Worm (Caenorhabditis elegans) whole organism, young adult: ENCODE results near the gene brf-1.

Experiments used
- attf-5 ChIP-seq: fragments of 200-800 bp; sonication (Bioruptor generic); optimal IDR thresholded peaks from 2 replicates; lab custom pipeline; 2018; ENCODE audit warnings: mild to moderate bottlenecking, missing genetic modification characterization, missing compliant biosample characterization
- cebp-1 ChIP-seq, 2 experiments: fragments of 200-800 bp in 1 of 2; sonication (Bioruptor generic) in 1 of 2; sonication (generic microtip) in 1 of 2; IDR thresholded peaks in 1 of 2; optimal IDR thresholded peaks in 1 of 2; 2 replicates each; pipeline versions ENCODE4 v1.3.6 to Lab custom; 2017 to 2022; ENCODE audit warnings: missing compliant biosample characterization in 2 of 2, missing genetic modification characterization in 2 of 2, mild to moderate bottlenecking in 1 of 2, missing genetic modification reagents in 1 of 2, moderate library complexity in 1 of 2
- lin-26 ChIP-seq: fragments of 200-800 bp; sonication (Bioruptor generic); IDR thresholded peaks from 2 replicates; pipeline ENCODE4 v1.3.6; 2022; ENCODE audit warnings: missing genetic modification reagents, missing genetic modification characterization, missing compliant biosample characterization
- lin-35 ChIP-seq, 3 experiments: fragments of 150-350 bp in 2 of 3; sonication (generic microtip) in 1 of 3; optimal IDR thresholded peaks; 2 replicates each; lab custom pipeline; 2014 to 2018; ENCODE audit warnings: missing biosample characterization in 3 of 3, missing genetic modification characterization in 3 of 3, missing genetic modification reagents in 3 of 3
- nhr-80 ChIP-seq: sonication (generic microtip); optimal IDR thresholded peaks from 2 replicates; lab custom pipeline; 2016; ENCODE audit warnings: missing genetic modification characterization, missing compliant biosample characterization
- pbrm-1 ChIP-seq: fragments of 200-800 bp; sonication (Bioruptor generic); IDR thresholded peaks from 2 replicates; pipeline ENCODE4 v1.3.6; 2022; ENCODE audit warnings: missing genetic modification reagents, missing genetic modification characterization, missing compliant biosample characterization
- tlf-1 ChIP-seq: fragments of 200-800 bp; sonication (Bioruptor generic); optimal IDR thresholded peaks from 2 replicates; lab custom pipeline; 2018; ENCODE audit warnings: mild to moderate bottlenecking, missing genetic modification characterization, missing compliant biosample characterization
- unc-130 ChIP-seq: sonication (generic microtip); optimal IDR thresholded peaks from 2 replicates; lab custom pipeline; 2016; ENCODE audit warnings: missing genetic modification reagents, missing genetic modification characterization, missing compliant biosample characterization
- unc-62 ChIP-seq: fragments of 150-350 bp; optimal IDR thresholded peaks from 2 replicates; lab custom pipeline; 2014; ENCODE audit warnings: missing biosample characterization, missing genetic modification reagents, missing genetic modification characterization
- zim-3 ChIP-seq: sonication (generic microtip); optimal IDR thresholded peaks from 2 replicates; lab custom pipeline; 2017; ENCODE audit warnings: mild to moderate bottlenecking, missing genetic modification characterization, moderate library complexity, missing compliant biosample characterization

- TF ChIP-seq attf-5 (no peak), unc-130 (GFP tag; lab: Kevin White, UChicago) (no peak), unc-62 (GFP tag; lab: Kevin White, UChicago) (no peak), pbrm-1 (GFP tag; lab: Robert Waterston, UW) (no peak), tlf-1 (GFP tag; lab: Kevin White, UChicago) (no peak), lin-35 (GFP tag; optimal IDR thresholded peaks at IDR 0.05; lab: Kevin White, UChicago) (no peak), lin-26 (GFP tag; lab: Robert Waterston, UW) (no peak), nhr-80 (tag; lab: Kevin White, UChicago) (no peak), cebp-1 (GFP tag; IDR thresholded peaks at IDR 0.05; lab: Robert Waterston, UW) (no peak), cebp-1 (tag; optimal IDR thresholded peaks at IDR 0.05; lab: Kevin White, UChicago) (no peak), zim-3 (no peak)
Observed at ce11 chrII:7317468-7317867, 11.8 kb downstream of the brf-1 start, which contains the start of gene F21D12.2.
